Fruit fly (Drosophila melanogaster): ENCODE results near the gene CG13282.

Gene CG13282

DNA sequence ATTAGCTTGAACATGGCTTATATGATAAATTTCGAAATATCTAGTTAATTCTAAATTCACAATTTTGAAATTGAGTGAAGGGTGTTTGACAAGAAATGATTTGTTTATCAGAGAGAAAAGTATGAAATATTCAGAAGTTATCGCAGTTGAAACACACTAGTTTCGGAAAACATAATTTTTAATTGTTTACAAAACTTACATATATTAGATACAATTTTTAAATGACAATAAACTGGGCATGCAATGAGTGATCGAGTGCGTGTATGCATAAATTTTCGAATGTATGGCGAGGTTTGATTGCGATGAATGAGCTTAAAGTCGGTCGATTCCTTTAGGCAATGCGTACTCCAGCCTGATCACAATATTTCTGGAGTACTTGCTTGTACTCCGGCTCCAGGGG is 13.3 kb downstream of the CG13282 start, which contains the start of gene CG13280:
CG13280 (minus strand) TSS at position 101 of the 400 bp plus-strand sequence.
- TF ChIP-seq kay (GFP tag; ENCODE audit: borderline replicate concordance) (no peak), pad (GFP tag; optimal IDR thresholded peaks at IDR 0.05) (no peak), toe (GFP tag; optimal IDR thresholded peaks at IDR 0.05) (no peak), ovo (GFP tag; optimal IDR thresholded peaks at IDR 0.05) (no peak), CG1620 (GFP tag; optimal IDR thresholded peaks at IDR 0.05) (no peak), cic (GFP tag; optimal IDR thresholded peaks at IDR 0.05) (no peak), CG7045 (GFP tag; optimal IDR thresholded peaks at IDR 0.05) (no peak), tj (GFP tag; optimal IDR thresholded peaks at IDR 0.05) (no peak), Clk (GFP tag; optimal IDR thresholded peaks at IDR 0.05) (no peak), cnc (optimal IDR thresholded peaks at IDR 0.05) (no peak), CG33017 (tag; optimal IDR thresholded peaks at IDR 0.05) (no peak), CG11617 (GFP tag; optimal IDR thresholded peaks at IDR 0.05) (no peak), Mnt (GFP tag; optimal IDR thresholded peaks at IDR 0.05) (no peak), Crg-1 (GFP tag; optimal IDR thresholded peaks at IDR 0.05) (no peak), CG14711 (tag; optimal IDR thresholded peaks at IDR 0.05) (no peak), Hr96 (GFP tag; optimal IDR thresholded peaks at IDR 0.05) (no peak), CG12768 (GFP tag; optimal IDR thresholded peaks at IDR 0.05) (no peak), bab1 (GFP tag; optimal IDR thresholded peaks at IDR 0.05) (no peak)

DNA sequence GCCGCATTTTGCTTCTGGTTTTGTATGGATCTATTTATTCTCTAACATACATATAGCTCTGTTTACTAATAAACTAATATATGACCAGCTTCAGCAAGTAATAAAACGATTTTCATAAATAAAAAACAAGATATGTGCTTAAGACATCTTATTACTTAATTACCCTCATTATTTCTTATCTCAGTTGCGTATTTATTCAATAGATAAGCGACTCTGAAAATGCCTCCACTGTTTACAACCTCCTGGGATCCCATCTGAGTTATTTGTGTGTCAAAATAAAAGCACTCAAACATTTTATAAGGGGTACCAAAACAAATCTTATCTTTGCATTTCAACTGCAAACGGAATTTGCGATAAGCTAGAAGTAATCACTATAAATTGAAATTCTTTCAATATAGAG is 14.6 kb downstream of the CG13282 start:
- TF ChIP-seq cic (GFP tag; optimal IDR thresholded peaks at IDR 0.05) (peak; percentile 78), CG11617 (GFP tag; optimal IDR thresholded peaks at IDR 0.05) (peak; percentile 54), CG7045 (GFP tag; optimal IDR thresholded peaks at IDR 0.05) (peak; percentile 76), bab1 (GFP tag; optimal IDR thresholded peaks at IDR 0.05) (peak; percentile 23), CG12768 (GFP tag; optimal IDR thresholded peaks at IDR 0.05) (peak; percentile 59), Mnt (GFP tag; optimal IDR thresholded peaks at IDR 0.05) (no peak), CG14711 (tag; optimal IDR thresholded peaks at IDR 0.05) (peak; percentile 33), Clk (GFP tag; optimal IDR thresholded peaks at IDR 0.05) (no peak), CG5204 (GFP tag; optimal IDR thresholded peaks at IDR 0.05) (peak; percentile 31), cnc (optimal IDR thresholded peaks at IDR 0.05) (no peak), Crg-1 (GFP tag; optimal IDR thresholded peaks at IDR 0.05) (no peak), tj (GFP tag; optimal IDR thresholded peaks at IDR 0.05) (no peak), CG33017 (tag; optimal IDR thresholded peaks at IDR 0.05) (peak; percentile 82), Hr96 (GFP tag; optimal IDR thresholded peaks at IDR 0.05) (no peak), toe (GFP tag; optimal IDR thresholded peaks at IDR 0.05) (peak; percentile 1), CG1620 (GFP tag; optimal IDR thresholded peaks at IDR 0.05) (no peak), ovo (GFP tag; optimal IDR thresholded peaks at IDR 0.05) (peak; percentile 20), pad (GFP tag; optimal IDR thresholded peaks at IDR 0.05) (peak; percentile 32), kay (GFP tag; ENCODE audit: borderline replicate concordance) (peak; percentile 92), CG7101 (tag; optimal IDR thresholded peaks at IDR 0.05) (peak; percentile 50)

DNA sequence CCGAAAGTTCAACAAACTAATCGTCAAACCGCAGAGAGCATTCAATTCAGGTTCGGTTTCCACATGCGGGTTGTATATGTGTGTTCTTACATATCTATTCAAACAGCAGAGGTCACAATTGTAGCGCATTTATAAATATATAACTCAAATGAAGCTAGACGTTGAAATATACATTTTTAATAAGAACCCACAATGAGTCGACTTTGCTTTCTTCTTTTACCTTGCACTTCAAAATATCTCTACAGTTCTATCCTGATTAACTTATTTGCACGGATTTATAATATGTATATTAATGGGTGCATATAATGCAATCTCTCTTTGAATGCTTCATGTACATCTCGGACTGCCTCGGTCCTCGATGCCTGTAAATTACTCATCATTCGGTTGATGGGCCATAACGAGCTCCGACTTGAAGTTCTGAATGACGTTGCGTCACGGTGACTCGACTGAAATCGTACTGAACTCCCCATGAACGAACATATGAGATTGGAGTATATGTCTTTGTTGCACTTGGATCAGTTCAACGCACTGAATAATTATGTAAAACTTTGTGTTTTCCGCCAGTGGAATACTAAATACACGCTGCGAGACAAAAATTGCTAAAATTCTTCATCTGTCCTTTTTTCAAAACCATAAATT is 15.8 kb downstream of the CG13282 start:
- TF ChIP-seq ovo (GFP tag; optimal IDR thresholded peaks at IDR 0.05) (no peak), CG5204 (GFP tag; optimal IDR thresholded peaks at IDR 0.05) (no peak), Hr96 (GFP tag; optimal IDR thresholded peaks at IDR 0.05) (no peak), CG1620 (GFP tag; optimal IDR thresholded peaks at IDR 0.05) (no peak), CG7101 (tag; optimal IDR thresholded peaks at IDR 0.05) (no peak), CG33017 (tag; optimal IDR thresholded peaks at IDR 0.05) (peak; percentile 23), cnc (optimal IDR thresholded peaks at IDR 0.05) (peak in 1 of 2 experiments; percentile 91), kay (GFP tag; ENCODE audit: borderline replicate concordance) (peak; percentile 46), Crg-1 (GFP tag; optimal IDR thresholded peaks at IDR 0.05) (no peak), Clk (GFP tag; optimal IDR thresholded peaks at IDR 0.05) (no peak), CG14711 (tag; optimal IDR thresholded peaks at IDR 0.05) (peak; percentile 14), Mnt (GFP tag; optimal IDR thresholded peaks at IDR 0.05) (peak; percentile 1), CG7045 (GFP tag; optimal IDR thresholded peaks at IDR 0.05) (peak; percentile 2), CG11617 (GFP tag; optimal IDR thresholded peaks at IDR 0.05) (no peak)

DNA sequence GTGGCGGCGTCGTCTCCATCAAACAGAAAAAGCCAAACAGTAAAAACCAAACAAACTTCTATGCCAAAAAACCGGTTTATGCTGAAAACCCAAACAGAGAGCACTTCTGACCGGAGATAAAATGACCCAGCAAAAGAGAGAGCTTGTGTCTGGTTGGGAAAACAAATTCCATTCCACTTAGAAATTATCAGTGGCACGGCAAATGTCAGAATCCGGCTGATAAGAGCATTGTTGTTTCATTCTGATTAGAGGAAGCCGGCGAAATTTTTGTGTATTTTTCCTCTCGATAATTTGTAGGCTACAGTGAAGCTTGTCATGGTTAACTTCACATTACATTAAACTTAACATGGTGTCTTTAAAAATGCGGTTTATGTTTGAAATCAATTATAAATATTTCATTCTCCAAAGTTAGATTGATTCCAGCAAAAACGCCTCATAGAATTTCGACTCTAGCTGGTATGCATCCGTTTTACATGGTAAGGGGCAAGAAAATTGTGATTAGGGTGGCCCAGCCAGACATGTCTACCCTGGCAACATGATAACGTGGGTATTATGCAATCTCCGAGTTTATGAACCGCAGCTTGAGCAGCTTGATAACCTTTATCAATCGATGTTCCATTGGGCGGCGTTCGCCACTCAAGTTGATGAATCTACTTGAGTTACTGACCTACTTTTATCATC is 16.7 kb downstream of the CG13282 start:
- TF ChIP-seq cnc (optimal IDR thresholded peaks at IDR 0.05): no peak
- TF ChIP-seq CG7101 (tag; optimal IDR thresholded peaks at IDR 0.05): no peak
- no peak for TF ChIP-seq CG11617 (GFP tag; optimal IDR thresholded peaks at IDR 0.05)
- TF ChIP-seq ovo (GFP tag; optimal IDR thresholded peaks at IDR 0.05): no peak
- no peak for TF ChIP-seq CG33017 (tag; optimal IDR thresholded peaks at IDR 0.05)
- no peak for TF ChIP-seq CG7045 (GFP tag; optimal IDR thresholded peaks at IDR 0.05)
- no peak for TF ChIP-seq pad (GFP tag; optimal IDR thresholded peaks at IDR 0.05)
- no peak for TF ChIP-seq bab1 (GFP tag; optimal IDR thresholded peaks at IDR 0.05)
- no peak for TF ChIP-seq toe (GFP tag; optimal IDR thresholded peaks at IDR 0.05)
- no peak for TF ChIP-seq Clk (GFP tag; optimal IDR thresholded peaks at IDR 0.05)
- no peak for TF ChIP-seq Mnt (GFP tag; optimal IDR thresholded peaks at IDR 0.05)
- no peak for TF ChIP-seq Crg-1 (GFP tag; optimal IDR thresholded peaks at IDR 0.05)
- no peak for TF ChIP-seq CG14711 (tag; optimal IDR thresholded peaks at IDR 0.05)

DNA sequence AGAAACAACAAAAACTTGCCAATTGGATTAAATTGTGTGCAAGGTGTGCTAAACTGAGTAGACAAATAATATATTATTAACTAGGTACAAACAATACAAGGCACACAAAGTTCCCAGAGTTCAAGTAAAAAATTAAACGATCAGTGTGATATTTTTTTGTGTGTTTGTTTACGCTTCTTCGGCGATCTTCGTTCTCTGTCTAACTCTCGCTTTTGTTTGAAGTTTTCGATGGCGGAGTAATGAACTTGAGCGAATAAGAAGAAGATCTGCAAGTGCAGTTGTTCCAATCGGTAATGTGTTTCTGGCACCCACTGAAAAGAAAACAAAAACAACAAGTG is 17.6 kb downstream of the CG13282 start:
- peak; percentile 31 for TF ChIP-seq tj (GFP tag; optimal IDR thresholded peaks at IDR 0.05)
- TF ChIP-seq kay (GFP tag; ENCODE audit: borderline replicate concordance): no peak

All from whole organism, adult.